Fruit fly (Drosophila melanogaster) whole organism, prepupa: ENCODE data around the gene scrt.

Source experiments
- Blimp-1 ChIP-seq: fragments of 200-800 bp; sonication (Bioruptor generic); optimal IDR thresholded peaks from 3 replicates; lab custom pipeline; 2017; ENCODE audit warnings: missing biosample characterization, missing genetic modification characterization, mild to moderate bottlenecking, moderate library complexity, missing genetic modification reagents
- CG7368 ChIP-seq: fragments of 200-800 bp; sonication (Bioruptor generic); optimal IDR thresholded peaks from 3 replicates; lab custom pipeline; 2016; ENCODE audit warnings: missing biosample characterization, missing genetic modification characterization
- Ets21C ChIP-seq: fragments of 200-800 bp; sonication (Bioruptor generic); optimal IDR thresholded peaks from 3 replicates; lab custom pipeline; 2016; ENCODE audit warnings: missing biosample characterization, missing genetic modification characterization
- Hr39 ChIP-seq: fragments of 200-800 bp; sonication (Bioruptor generic); optimal IDR thresholded peaks from 2 replicates; lab custom pipeline; 2016; ENCODE audit warnings: missing biosample characterization, missing genetic modification characterization
- Sox15 ChIP-seq: fragments of 200-800 bp; sonication (Bioruptor generic); optimal IDR thresholded peaks from 3 replicates; lab custom pipeline; 2016; ENCODE audit warnings: missing biosample characterization, missing genetic modification characterization
- cyc ChIP-seq: fragments of 200-800 bp; sonication (Bioruptor generic); optimal IDR thresholded peaks from 3 replicates; lab custom pipeline; 2016; ENCODE audit warnings: missing biosample characterization, missing genetic modification characterization
- salr ChIP-seq, 2 experiments: fragments of 200-800 bp; sonication (Bioruptor generic); optimal IDR thresholded peaks; 3 replicates each; lab custom pipeline; 2016 to 2018; ENCODE audit warnings: missing biosample characterization in 2 of 2, missing genetic modification characterization in 2 of 2, mild to moderate bottlenecking in 1 of 2

dm6 chr3L:3949205-3949604 is 34.5 kb upstream of the scrt start, which contains the start of gene CG14983:
- TF ChIP-seq Ets21C (GFP tag; lab: Kevin White, UChicago) (no peak), Hr39 (GFP tag; lab: Kevin White, UChicago) (no peak), Sox15 (GFP tag; lab: Kevin White, UChicago) (no peak), Blimp-1 (GFP tag; lab: Kevin White, UChicago) (no peak), CG7368 (GFP tag; lab: Kevin White, UChicago) (no peak), cyc (no peak), salr (GFP tag; optimal IDR thresholded peaks at IDR 0.05; lab: Kevin White, UChicago) (no peak)
